Fruit fly (Drosophila melanogaster) whole organism: ENCODE measurements around the gene CG13856.

Source experiments
- CG8478 ChIP-seq: fragments of >200 bp; optimal IDR thresholded peaks from 2 replicates; lab custom pipeline; 2018; ENCODE audit warnings: inconsistent platforms
- pan ChIP-seq: fragments of >200 bp; optimal IDR thresholded peaks from 2 replicates; lab custom pipeline; 2017
- psq ChIP-seq: fragments of >200 bp; optimal IDR thresholded peaks from 2 replicates; lab custom pipeline; 2017
- usp ChIP-seq: fragments of >200 bp; optimal IDR thresholded peaks from 2 replicates; lab custom pipeline; 2017; ENCODE audit warnings: missing biosample characterization, missing genetic modification characterization, mixed read lengths

DNA sequence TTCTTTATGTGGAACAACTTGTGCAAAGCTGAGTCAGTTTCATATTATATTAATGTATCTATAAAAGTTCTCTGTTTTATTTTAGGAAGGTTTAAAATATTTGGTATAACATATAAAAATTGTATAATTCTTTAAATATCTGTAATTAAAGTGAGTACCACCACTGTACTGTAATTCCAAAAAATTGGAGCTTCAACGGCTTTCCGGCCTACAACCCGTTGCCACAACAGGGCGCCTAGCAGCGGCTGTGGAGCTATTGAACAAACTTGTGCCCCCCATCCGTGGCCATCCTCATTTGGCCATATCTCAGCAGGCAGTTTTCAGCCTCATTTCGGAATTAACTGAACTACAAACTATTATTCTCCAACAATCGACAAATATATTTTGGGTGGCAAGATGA lies 3.2 kb downstream of the CG13856 start, which contains the start of gene CG13855:
- TF ChIP-seq CG8478 (no peak), psq (lab: Kevin White, UChicago) (no peak), usp (GFP tag; lab: Kevin White, UChicago) (no peak), pan (no peak)
